Fruit fly (Drosophila melanogaster): ENCODE results near the gene CG18476.

Gene CG18476

DNA sequence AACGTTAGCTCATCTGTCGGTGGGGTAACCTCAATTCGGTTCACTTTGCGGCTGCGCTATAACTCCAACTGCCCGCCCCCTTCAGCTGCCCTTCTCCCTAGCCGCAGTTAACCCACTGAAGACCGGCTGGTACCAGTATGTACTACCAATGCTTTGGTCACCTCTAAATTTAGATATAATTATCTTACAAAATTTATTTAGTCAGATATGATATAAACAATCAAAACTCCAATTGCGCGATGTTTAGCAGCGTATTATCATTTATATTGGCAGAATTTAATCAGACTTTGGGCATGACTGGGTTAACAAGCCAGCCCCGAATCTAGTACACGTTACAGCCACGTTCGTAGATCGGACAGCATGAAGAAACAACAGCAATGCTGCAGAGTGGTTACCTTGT lies 16.2 kb downstream of the CG18476 start (continued):
- TF ChIP-seq Sox100B (GFP tag; optimal IDR thresholded peaks at IDR 0.05): peak; percentile 40
- no peak for TF ChIP-seq ftz-f1 (GFP tag; optimal IDR thresholded peaks at IDR 0.05)
- no peak for TF ChIP-seq Gsc (GFP tag; IDR thresholded peaks at IDR 0.05)
- TF ChIP-seq ash1 (GFP tag; optimal IDR thresholded peaks at IDR 0.05): no peak
- no peak for TF ChIP-seq CG2202 (tag; optimal IDR thresholded peaks at IDR 0.05)
- TF ChIP-seq CG14965 (GFP tag; optimal IDR thresholded peaks at IDR 0.05; ENCODE audit: borderline replicate concordance): no peak
- no peak for TF ChIP-seq CG8944 (GFP tag; optimal IDR thresholded peaks at IDR 0.05)
- no peak for TF ChIP-seq CG34376 (GFP tag; optimal IDR thresholded peaks at IDR 0.05)
- peak; percentile 55 for TF ChIP-seq HLH3B (GFP tag; IDR thresholded peaks at IDR 0.05)
- 0 out of 2 replicates have a peak, but pooled peaks have one; percentile 25 for TF ChIP-seq NFAT (GFP tag; IDR thresholded peaks at IDR 0.05)
- TF ChIP-seq kni (GFP tag; optimal IDR thresholded peaks at IDR 0.05): no peak
- no peak for TF ChIP-seq CG6854 (GFP tag; optimal IDR thresholded peaks at IDR 0.05)
- TF ChIP-seq cato (GFP tag; optimal IDR thresholded peaks at IDR 0.05; ENCODE audit: borderline replicate concordance): no peak
- peak; percentile 46 for TF ChIP-seq NfI (GFP tag; optimal IDR thresholded peaks at IDR 0.05)
- peak; percentile 8 for TF ChIP-seq CG6254 (GFP tag; optimal IDR thresholded peaks at IDR 0.05)
- TF ChIP-seq CG11695 (GFP tag; IDR thresholded peaks at IDR 0.05): peak; percentile 57; the same call in 1 of the 3 replicates
- TF ChIP-seq Awh (GFP tag; IDR thresholded peaks at IDR 0.05): peak; percentile 60; the same call in 1 of the 2 replicates
- no peak for TF ChIP-seq fru (optimal IDR thresholded peaks at IDR 0.05)
- peak; percentile 70 for TF ChIP-seq CG18262 (tag; optimal IDR thresholded peaks at IDR 0.05)
- TF ChIP-seq CG14710 (tag; optimal IDR thresholded peaks at IDR 0.05): no peak
- TF ChIP-seq CrebB (tag; optimal IDR thresholded peaks at IDR 0.05): no peak
- no peak for TF ChIP-seq CG6272 (GFP tag; IDR thresholded peaks at IDR 0.05)
- TF ChIP-seq Nf-YA (GFP tag; IDR thresholded peaks at IDR 0.05): no peak
- peak; percentile 48; the same call in 1 of the 3 replicates for TF ChIP-seq ase (GFP tag; IDR thresholded peaks at IDR 0.05)
- peak; percentile 27 for TF ChIP-seq Xbp1 (GFP tag; optimal IDR thresholded peaks at IDR 0.05)
- no peak for TF ChIP-seq CG14860 (GFP tag; IDR thresholded peaks at IDR 0.05; ENCODE audit: partially characterized antibody)
- TF ChIP-seq CG8765 (GFP tag; IDR thresholded peaks at IDR 0.05): no peak
- no peak for TF ChIP-seq ERR (GFP tag; optimal IDR thresholded peaks at IDR 0.05)
- TF ChIP-seq fd102C (GFP tag; optimal IDR thresholded peaks at IDR 0.05): no peak
- TF ChIP-seq MBD-R2 (GFP tag; IDR thresholded peaks at IDR 0.05): no peak
- TF ChIP-seq Mes4 (GFP tag; optimal IDR thresholded peaks at IDR 0.05): no peak
- no peak for TF ChIP-seq CG1602 (GFP tag; optimal IDR thresholded peaks at IDR 0.05)
- TF ChIP-seq pita (GFP tag; optimal IDR thresholded peaks at IDR 0.05): no peak
- no peak for TF ChIP-seq tna (GFP tag; IDR thresholded peaks at IDR 0.05; ENCODE audit: partially characterized antibody)
- TF ChIP-seq CG3407 (GFP tag; optimal IDR thresholded peaks at IDR 0.05): peak; percentile 14
- TF ChIP-seq dmrt99B (tag; optimal IDR thresholded peaks at IDR 0.05): peak; percentile 80
- TF ChIP-seq CG12236 (GFP tag; optimal IDR thresholded peaks at IDR 0.05): no peak
- no peak for TF ChIP-seq CG1529 (GFP tag; optimal IDR thresholded peaks at IDR 0.05)
- TF ChIP-seq CG3726 (GFP tag; IDR thresholded peaks at IDR 0.05): no peak
- TF ChIP-seq Vsx1 (GFP tag; optimal IDR thresholded peaks at IDR 0.05): no peak
- TF ChIP-seq sc (optimal IDR thresholded peaks at IDR 0.05): no peak
- TF ChIP-seq sc (GFP tag; optimal IDR thresholded peaks at IDR 0.05): no peak
- TF ChIP-seq Doc2 (GFP tag; IDR thresholded peaks at IDR 0.05): no peak
- TF ChIP-seq CG6683 (GFP tag; optimal IDR thresholded peaks at IDR 0.05): peak; percentile 7
- TF ChIP-seq ara (GFP tag; IDR thresholded peaks at IDR 0.05): no peak
- no peak for TF ChIP-seq sima (GFP tag; optimal IDR thresholded peaks at IDR 0.05)
- TF ChIP-seq lbe (GFP tag; optimal IDR thresholded peaks at IDR 0.05): no peak
- TF ChIP-seq unc-4 (GFP tag; IDR thresholded peaks at IDR 0.05; ENCODE audit: partially characterized antibody): no peak
- no peak for TF ChIP-seq CG15696 (tag; optimal IDR thresholded peaks at IDR 0.05)
- TF ChIP-seq inv (GFP tag; IDR thresholded peaks at IDR 0.05; ENCODE audit: partially characterized antibody): no peak
- TF ChIP-seq cad (GFP tag; optimal IDR thresholded peaks at IDR 0.05): no peak
- no peak for TF ChIP-seq slou (GFP tag; optimal IDR thresholded peaks at IDR 0.05)
